Worm (Caenorhabditis elegans) whole organism, late embryonic: ENCODE measurements around the gene F35E12.9.

Experiments
- C08G9.2 ChIP-seq: sonication (generic microtip); optimal IDR thresholded peaks from 2 replicates; lab custom pipeline; 2016; ENCODE audit warnings: mild to moderate bottlenecking, missing genetic modification characterization, moderate library complexity, missing compliant biosample characterization
- F13H6.1 ChIP-seq: sonication (generic microtip); optimal IDR thresholded peaks from 2 replicates; lab custom pipeline; 2016; ENCODE audit warnings: missing genetic modification characterization, missing compliant biosample characterization
- K02D7.2 ChIP-seq: sonication (generic microtip); optimal IDR thresholded peaks from 2 replicates; lab custom pipeline; 2017; ENCODE audit warnings: mild to moderate bottlenecking, missing genetic modification characterization, missing compliant biosample characterization
- K09A11.1 ChIP-seq: sonication (generic microtip); optimal IDR thresholded peaks from 2 replicates; lab custom pipeline; 2017; ENCODE audit warnings: antibody characterized with exemption, mild to moderate bottlenecking, missing genetic modification characterization, missing compliant biosample characterization; ENCODE audit not compliant: insufficient read depth
- T23F11.4 ChIP-seq: fragments of 200-800 bp; sonication (Bioruptor generic); optimal IDR thresholded peaks from 2 replicates; lab custom pipeline; 2018; ENCODE audit warnings: mild to moderate bottlenecking, missing genetic modification characterization, missing compliant biosample characterization
- ahr-1 ChIP-seq: sonication (generic microtip); optimal IDR thresholded peaks from 2 replicates; lab custom pipeline; 2016; ENCODE audit warnings: missing genetic modification characterization, missing compliant biosample characterization
- ama-1 ChIP-seq: fragments of 150-350 bp; optimal IDR thresholded peaks from 2 replicates; lab custom pipeline; 2014
- ceh-14 ChIP-seq: sonication (generic microtip); optimal IDR thresholded peaks from 2 replicates; lab custom pipeline; 2016; ENCODE audit warnings: missing genotype, missing genetic modification characterization, missing compliant biosample characterization
- ceh-19 ChIP-seq: fragments of 200-800 bp; sonication (Bioruptor generic); optimal IDR thresholded peaks from 2 replicates; lab custom pipeline; 2018; ENCODE audit warnings: mild to moderate bottlenecking, missing genetic modification characterization, missing compliant biosample characterization
- ceh-2 ChIP-seq: sonication (generic microtip); optimal IDR thresholded peaks from 2 replicates; lab custom pipeline; 2016; ENCODE audit warnings: missing genotype, missing genetic modification characterization, missing compliant biosample characterization
- ceh-22 ChIP-seq: sonication (generic microtip); optimal IDR thresholded peaks from 2 replicates; lab custom pipeline; 2017; ENCODE audit warnings: missing biosample characterization, missing genetic modification characterization
- ceh-34 ChIP-seq: sonication (generic microtip); optimal IDR thresholded peaks from 2 replicates; lab custom pipeline; 2016; ENCODE audit warnings: mild to moderate bottlenecking, missing genetic modification characterization, missing compliant biosample characterization
- che-1 ChIP-seq: sonication (generic microtip); optimal IDR thresholded peaks from 2 replicates; lab custom pipeline; 2016; ENCODE audit warnings: mild to moderate bottlenecking, missing genetic modification characterization, missing compliant biosample characterization
- dmd-4 ChIP-seq: sonication (generic microtip); optimal IDR thresholded peaks from 2 replicates; lab custom pipeline; 2016; ENCODE audit warnings: borderline replicate concordance, missing genetic modification characterization, missing compliant biosample characterization
- dve-1 ChIP-seq: sonication (generic microtip); optimal IDR thresholded peaks from 2 replicates; lab custom pipeline; 2017; ENCODE audit warnings: antibody characterized with exemption, mild to moderate bottlenecking, missing genetic modification characterization, missing compliant biosample characterization
- elt-2 ChIP-seq: sonication (generic microtip); optimal IDR thresholded peaks from 2 replicates; lab custom pipeline; 2016; ENCODE audit warnings: missing genetic modification reagents, missing genetic modification characterization, missing compliant biosample characterization
- elt-4 ChIP-seq: sonication (generic microtip); optimal IDR thresholded peaks from 2 replicates; lab custom pipeline; 2016; ENCODE audit warnings: missing genetic modification characterization, missing compliant biosample characterization
- fax-1 ChIP-seq: sonication (generic microtip); optimal IDR thresholded peaks from 2 replicates; lab custom pipeline; 2016; ENCODE audit warnings: missing genotype, missing genetic modification characterization, missing compliant biosample characterization
- hlh-13 ChIP-seq: fragments of 200-800 bp; sonication (Bioruptor generic); optimal IDR thresholded peaks from 2 replicates; lab custom pipeline; 2018; ENCODE audit warnings: mild to moderate bottlenecking, missing genetic modification characterization, missing compliant biosample characterization
- lin-11 ChIP-seq: fragments of 200-800 bp; sonication (Bioruptor generic); optimal IDR thresholded peaks from 2 replicates; lab custom pipeline; 2018; ENCODE audit warnings: mild to moderate bottlenecking, missing genetic modification characterization, missing compliant biosample characterization
- madf-2 ChIP-seq: sonication (generic microtip); optimal IDR thresholded peaks from 2 replicates; lab custom pipeline; 2017; ENCODE audit warnings: missing genetic modification characterization, missing compliant biosample characterization
- mec-3 ChIP-seq: sonication (generic microtip); optimal IDR thresholded peaks from 2 replicates; lab custom pipeline; 2016; ENCODE audit warnings: borderline replicate concordance, missing genetic modification characterization, missing compliant biosample characterization
- nfya-1 ChIP-seq: sonication (generic microtip); optimal IDR thresholded peaks from 2 replicates; lab custom pipeline; 2017; ENCODE audit warnings: missing genetic modification characterization, mild to moderate bottlenecking, missing compliant biosample characterization, antibody characterized with exemption, moderate library complexity
- nhr-232 ChIP-seq: sonication (generic microtip); optimal IDR thresholded peaks from 2 replicates; lab custom pipeline; 2016; ENCODE audit warnings: missing genetic modification characterization, missing compliant biosample characterization
- npax-4 ChIP-seq: sonication (generic microtip); optimal IDR thresholded peaks from 2 replicates; lab custom pipeline; 2016; ENCODE audit warnings: missing genetic modification characterization, missing compliant biosample characterization
- odd-2 ChIP-seq: sonication (generic microtip); optimal IDR thresholded peaks from 2 replicates; lab custom pipeline; 2017; ENCODE audit warnings: antibody characterized with exemption, mild to moderate bottlenecking, missing genetic modification characterization, missing compliant biosample characterization
- pha-2 ChIP-seq: sonication (generic microtip); optimal IDR thresholded peaks from 2 replicates; lab custom pipeline; 2017; ENCODE audit warnings: mild to moderate bottlenecking, missing genetic modification characterization, missing compliant biosample characterization
- ref-2 ChIP-seq: sonication (generic microtip); optimal IDR thresholded peaks from 2 replicates; lab custom pipeline; 2016; ENCODE audit warnings: missing genetic modification characterization, missing compliant biosample characterization
- sox-2 ChIP-seq: fragments of 200-800 bp; sonication (Bioruptor generic); IDR thresholded peaks from 2 replicates; pipeline ENCODE4 v1.3.6; 2022; ENCODE audit warnings: missing genetic modification reagents, missing genetic modification characterization, missing compliant biosample characterization
- syd-9 ChIP-seq: sonication (generic microtip); optimal IDR thresholded peaks from 2 replicates; lab custom pipeline; 2016; ENCODE audit warnings: mild to moderate bottlenecking, missing genetic modification characterization, moderate library complexity, missing compliant biosample characterization
- tbx-2 ChIP-seq: sonication (generic microtip); optimal IDR thresholded peaks from 2 replicates; lab custom pipeline; 2016; ENCODE audit warnings: missing genetic modification characterization, missing compliant biosample characterization
- tbx-7 ChIP-seq: sonication (generic microtip); optimal IDR thresholded peaks from 2 replicates; lab custom pipeline; 2016; ENCODE audit warnings: missing genotype, missing genetic modification characterization, missing compliant biosample characterization
- unc-3 ChIP-seq, 2 experiments: fragments of 200-800 bp in 1 of 2; sonication (Bioruptor generic) in 1 of 2; sonication (generic microtip) in 1 of 2; conservative IDR thresholded peaks in 1 of 2; optimal IDR thresholded peaks in 1 of 2; 2 replicates each; pipeline versions ENCODE4 v1.3.6 to Lab custom; 2016 to 2022; ENCODE audit warnings: missing compliant biosample characterization in 2 of 2, missing genetic modification characterization in 2 of 2, missing genetic modification reagents in 1 of 2
- unc-86 ChIP-seq: sonication (generic microtip); optimal IDR thresholded peaks from 2 replicates; lab custom pipeline; 2016; ENCODE audit warnings: missing genetic modification characterization, missing compliant biosample characterization
- ztf-16 ChIP-seq: sonication (generic microtip); optimal IDR thresholded peaks from 2 replicates; lab custom pipeline; 2017; ENCODE audit warnings: missing genetic modification characterization, missing compliant biosample characterization

The F35E12.9 gene

DNA sequence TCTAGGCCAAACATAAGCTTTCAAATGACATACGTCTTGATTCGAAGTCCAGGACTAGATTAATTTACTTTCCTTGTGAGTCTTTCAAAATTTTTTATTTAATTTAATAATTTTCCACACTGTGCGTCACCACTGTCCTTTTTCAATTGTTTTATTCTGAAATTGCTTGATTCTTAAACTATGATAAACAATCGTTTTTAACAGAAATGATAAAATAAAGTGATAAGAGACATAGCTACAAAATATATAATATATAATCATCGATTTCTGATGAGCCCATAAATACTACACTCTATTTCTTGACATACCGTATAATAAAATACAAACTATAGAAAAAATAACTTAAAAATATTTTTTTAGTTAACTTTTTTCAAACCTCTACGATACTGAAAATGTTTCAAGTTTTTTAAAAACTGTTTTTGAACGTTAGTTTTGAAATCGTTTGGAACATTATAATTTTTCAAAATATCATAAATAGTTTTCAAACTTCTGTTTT, 24.1 kb upstream of the F35E12.9 start, which contains the start of gene nas-24:
nas-24 (plus strand) TSS at position 446 of the 496 bp plus-strand sequence.
- TF ChIP-seq C08G9.2 (tag; lab: Kevin White, UChicago) (no peak), K02D7.2 (no peak), ahr-1 (tag; lab: Kevin White, UChicago) (no peak), unc-3 (GFP tag; conservative IDR thresholded peaks at IDR 0.05; lab: Robert Waterston, UW) (no peak), unc-3 (tag; optimal IDR thresholded peaks at IDR 0.05; lab: Kevin White, UChicago) (no peak), npax-4 (tag; lab: Kevin White, UChicago) (no peak), tbx-2 (tag; lab: Kevin White, UChicago) (no peak), elt-2 (tag; lab: Kevin White, UChicago) (no peak), odd-2 (no peak), ceh-22 (tag; lab: Kevin White, UChicago) (no peak), ama-1 (lab: Kevin White, UChicago) (no peak)
- TF ChIP-seq, all 69 proteins: peak for 0

ce11 chrV:13768388-13768787, 23.5 kb upstream of the F35E12.9 start, which contains the start of gene F20G2.3:
Gene F20G2.3, minus strand, starts transcription at chrV:13768488.
- TF ChIP-seq tbx-2 (tag; lab: Kevin White, UChicago) (no peak), F13H6.1 (tag; lab: Kevin White, UChicago) (no peak), syd-9 (tag; lab: Kevin White, UChicago) (no peak), K09A11.1 (tag; lab: Kevin White, UChicago) (no peak), T23F11.4 (GFP tag; lab: Kevin White, UChicago) (no peak), ceh-19 (GFP tag; lab: Kevin White, UChicago) (no peak), mec-3 (tag; lab: Kevin White, UChicago) (no peak), K02D7.2 (no peak), madf-2 (tag; lab: Kevin White, UChicago) (no peak), nfya-1 (tag; lab: Kevin White, UChicago) (no peak), elt-4 (tag; lab: Kevin White, UChicago) (no peak), dmd-4 (tag; lab: Kevin White, UChicago) (no peak), sox-2 (GFP tag; lab: Robert Waterston, UW) (no peak), hlh-13 (no peak), nhr-232 (tag; lab: Kevin White, UChicago) (no peak), ceh-2 (tag; lab: Kevin White, UChicago) (no peak), tbx-7 (no peak), che-1 (tag; lab: Kevin White, UChicago) (no peak), unc-86 (tag; lab: Kevin White, UChicago) (no peak)

ce11 chrV:13763723-13764122, 18.8 kb upstream of the F35E12.9 start:
- TF ChIP-seq dve-1 (tag; lab: Kevin White, UChicago), result no peak
- TF ChIP-seq ama-1 (lab: Kevin White, UChicago), result no peak
- no peak for TF ChIP-seq hlh-13
- no peak for TF ChIP-seq ztf-16 (tag; lab: Kevin White, UChicago)
- no peak for TF ChIP-seq sox-2 (GFP tag; lab: Robert Waterston, UW)
- no peak for TF ChIP-seq nhr-232 (tag; lab: Kevin White, UChicago)
- no peak for TF ChIP-seq ref-2 (tag; lab: Kevin White, UChicago)
- no peak for TF ChIP-seq pha-2 (tag; lab: Kevin White, UChicago)
- TF ChIP-seq elt-2 (tag; lab: Kevin White, UChicago), result no peak
- TF ChIP-seq ceh-14 (tag; lab: Kevin White, UChicago), result no peak
- TF ChIP-seq unc-3 (GFP tag; conservative IDR thresholded peaks at IDR 0.05; lab: Robert Waterston, UW), result no peak
- TF ChIP-seq unc-3 (tag; optimal IDR thresholded peaks at IDR 0.05; lab: Kevin White, UChicago), result no peak
- TF ChIP-seq lin-11 (tag; lab: Kevin White, UChicago), result no peak
- TF ChIP-seq fax-1 (tag; lab: Kevin White, UChicago), result no peak
- no peak for TF ChIP-seq T23F11.4 (GFP tag; lab: Kevin White, UChicago)
- TF ChIP-seq ceh-34, result no peak
- TF ChIP-seq npax-4 (tag; lab: Kevin White, UChicago), result no peak
- TF ChIP-seq, all 69 proteins: peak for 0
